Fruit fly (Drosophila melanogaster) whole organism, pupa: ENCODE data around the gene CG42834.

Source experiments
- CG10348 ChIP-seq: fragments of 200-800 bp; sonication (Bioruptor generic); IDR thresholded peaks from 2 replicates; pipeline ENCODE4 v1.3.6; 2022; ENCODE audit warnings: missing biosample characterization, missing genetic modification characterization
- CG12605 ChIP-seq: fragments of 200-800 bp; sonication (Bioruptor generic); IDR thresholded peaks from 2 replicates; pipeline ENCODE4 v1.3.6; 2022; ENCODE audit warnings: missing biosample characterization, missing genetic modification characterization
- CG14655 ChIP-seq: fragments of 200-800 bp; sonication (Bioruptor generic); optimal IDR thresholded peaks from 3 replicates; lab custom pipeline; 2017; ENCODE audit warnings: mild to moderate bottlenecking, missing biosample characterization, missing genetic modification reagents, missing genetic modification characterization
- CG17806 ChIP-seq: fragments of 200-800 bp; sonication (Bioruptor generic); optimal IDR thresholded peaks from 2 replicates; lab custom pipeline; 2018; ENCODE audit warnings: missing biosample characterization, mild to moderate bottlenecking, missing genetic modification characterization, moderate library complexity
- CG34367 ChIP-seq: fragments of 200-800 bp; sonication (Bioruptor generic); optimal IDR thresholded peaks from 2 replicates; lab custom pipeline; 2018; ENCODE audit warnings: missing biosample characterization, mild to moderate bottlenecking, missing genetic modification characterization
- CG4496 ChIP-seq: fragments of 200-800 bp; sonication (Bioruptor generic); IDR thresholded peaks from 3 replicates; pipeline ENCODE4 v1.3.6; 2022; ENCODE audit warnings: missing biosample characterization, missing genetic modification characterization
- CG8159 ChIP-seq: fragments of 200-800 bp; sonication (Bioruptor generic); optimal IDR thresholded peaks from 3 replicates; lab custom pipeline; 2018; ENCODE audit warnings: missing biosample characterization, mild to moderate bottlenecking, missing genetic modification characterization, moderate library complexity
- CG8301 ChIP-seq: fragments of 200-800 bp; sonication (Bioruptor generic); optimal IDR thresholded peaks from 2 replicates; lab custom pipeline; 2018; ENCODE audit warnings: missing biosample characterization, mild to moderate bottlenecking, missing genetic modification characterization
- CG9948 ChIP-seq: fragments of 200-800 bp; sonication (Bioruptor generic); optimal IDR thresholded peaks from 2 replicates; lab custom pipeline; 2018; ENCODE audit warnings: missing biosample characterization, mild to moderate bottlenecking, missing genetic modification characterization, moderate library complexity
- D1 ChIP-seq: fragments of 200-800 bp; sonication (Bioruptor generic); optimal IDR thresholded peaks from 2 replicates; lab custom pipeline; 2018; ENCODE audit warnings: missing biosample characterization, mild to moderate bottlenecking, missing genetic modification characterization, moderate library complexity
- EcR ChIP-seq: fragments of 200-800 bp; sonication (Bioruptor generic); optimal IDR thresholded peaks from 3 replicates; lab custom pipeline; 2019; ENCODE audit warnings: missing biosample characterization, missing genetic modification characterization, mild to moderate bottlenecking, moderate library complexity, missing genetic modification reagents
- fd96Ca ChIP-seq: fragments of 200-800 bp; sonication (Bioruptor generic); IDR thresholded peaks from 3 replicates; pipeline ENCODE4 v1.3.6; 2022; ENCODE audit warnings: missing biosample characterization, missing genetic modification characterization
- gl ChIP-seq: fragments of 200-800 bp; sonication (Bioruptor generic); optimal IDR thresholded peaks from 2 replicates; lab custom pipeline; 2018; ENCODE audit warnings: missing biosample characterization, mild to moderate bottlenecking, missing genetic modification characterization
- rn ChIP-seq: fragments of 200-800 bp; sonication (Bioruptor generic); IDR thresholded peaks from 2 replicates; pipeline ENCODE4 v1.3.6; 2022; ENCODE audit warnings: missing biosample characterization, missing genetic modification characterization

DNA sequence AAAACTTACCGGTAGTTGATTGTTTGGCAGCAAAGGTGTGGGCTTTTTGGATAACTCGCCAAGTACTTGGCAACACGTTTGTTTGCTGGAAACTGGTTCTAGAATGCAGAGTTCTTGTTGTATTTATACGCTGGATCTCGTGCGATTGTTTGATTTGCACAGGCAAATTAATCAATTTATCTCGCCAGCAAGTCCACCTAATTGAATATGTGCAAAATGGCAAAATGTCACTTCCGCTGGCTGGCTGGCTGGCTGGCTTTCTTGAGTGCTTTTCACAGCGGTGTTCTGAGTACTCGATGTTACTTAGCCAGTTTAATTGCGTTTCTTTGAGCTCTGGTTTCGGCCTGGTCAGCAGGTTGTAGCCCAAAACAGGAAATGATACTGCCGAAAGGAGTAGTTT lies 30.2 kb downstream of the CG42834 start, which contains the start of gene Eh:
- TF ChIP-seq CG34367 (tag; lab: Kevin White, UChicago), result no peak
- TF ChIP-seq D1, result no peak
- no peak for TF ChIP-seq EcR (GFP tag; lab: Kevin White, UChicago)
- no peak for TF ChIP-seq fd96Ca
- no peak for TF ChIP-seq CG10348 (GFP tag; lab: Robert Waterston, UW)
- no peak for TF ChIP-seq CG17806 (tag; lab: Kevin White, UChicago)
- no peak for TF ChIP-seq CG14655
- TF ChIP-seq CG4496 (GFP tag; lab: Robert Waterston, UW), result no peak
- TF ChIP-seq CG12605 (GFP tag; lab: Robert Waterston, UW), result no peak
- no peak for TF ChIP-seq CG8301 (tag; lab: Kevin White, UChicago)
- TF ChIP-seq gl (tag; lab: Kevin White, UChicago), result no peak
- no peak for TF ChIP-seq rn (GFP tag; lab: Robert Waterston, UW)
- TF ChIP-seq CG8159, result no peak
- TF ChIP-seq CG9948 (tag; lab: Kevin White, UChicago), result no peak
